Fruit fly (Drosophila melanogaster): ENCODE data around the gene CG3437.

DNA sequence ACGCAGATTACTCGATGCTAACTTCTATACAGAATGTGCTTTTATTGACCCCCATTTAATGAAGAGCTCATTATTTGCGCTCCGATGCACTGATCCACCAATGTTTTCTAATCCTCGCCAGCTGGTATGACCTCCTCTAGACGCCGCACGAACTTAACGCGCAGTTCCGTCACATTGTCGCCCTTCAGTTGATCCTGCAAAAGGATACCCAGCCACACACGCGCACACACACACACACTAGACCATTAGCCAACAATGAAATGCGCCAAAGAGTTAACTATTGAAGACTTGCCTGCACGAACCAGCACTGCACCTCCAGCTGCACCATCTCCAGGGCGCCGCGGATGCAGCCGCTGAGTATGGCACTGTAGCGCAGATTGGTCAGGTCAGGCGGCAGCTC, 18.6 kb downstream of the CG3437 start:
- TF ChIP-seq trh (GFP tag; optimal IDR thresholded peaks at IDR 0.05) (no peak), sisA (GFP tag; IDR thresholded peaks at IDR 0.05) (no peak), CG10321 (GFP tag; IDR thresholded peaks at IDR 0.05) (no peak), CG8478 (optimal IDR thresholded peaks at IDR 0.05) (no peak), dmrt99B (tag; optimal IDR thresholded peaks at IDR 0.05) (no peak), fd64A (GFP tag; optimal IDR thresholded peaks at IDR 0.05) (no peak)
